Fruit fly (Drosophila melanogaster) S2 (cell line): ENCODE measurements around the gene CG44815.

Source experiments
- CG8478 ChIP-seq: fragments of >200 bp; optimal IDR thresholded peaks from 2 replicates; lab custom pipeline; 2018
- CTCF ChIP-seq, 2 experiments: fragments of >200 bp; optimal IDR thresholded peaks; 2 replicates each; lab custom pipeline; 2018

Gene CG44815

DNA sequence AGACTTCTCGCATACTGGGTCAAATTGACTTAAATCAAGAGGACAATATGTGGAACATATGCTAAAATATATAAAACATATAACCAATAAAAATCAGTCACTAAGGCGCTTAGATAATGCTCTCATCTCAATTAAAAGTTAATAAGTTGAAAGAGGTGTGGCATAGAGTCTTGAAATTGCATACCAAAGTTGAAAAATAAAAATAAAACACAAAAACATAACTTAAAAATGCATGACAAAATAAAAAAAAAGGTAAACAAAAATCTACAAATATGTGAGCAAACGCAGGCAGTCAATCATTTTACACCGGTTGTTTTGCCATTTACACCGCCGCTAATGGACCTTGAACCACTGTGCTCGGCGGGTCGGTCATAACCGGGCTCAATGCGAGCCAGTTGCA is at the start of gene CG44815:
Gene CG44815 (minus strand): TSS at position 51 of the 400 bp plus-strand sequence.
- TF ChIP-seq CTCF (optimal IDR thresholded peaks at IDR 0.05; lab: Kevin White, UChicago) (no peak), CG8478 (no peak)

DNA sequence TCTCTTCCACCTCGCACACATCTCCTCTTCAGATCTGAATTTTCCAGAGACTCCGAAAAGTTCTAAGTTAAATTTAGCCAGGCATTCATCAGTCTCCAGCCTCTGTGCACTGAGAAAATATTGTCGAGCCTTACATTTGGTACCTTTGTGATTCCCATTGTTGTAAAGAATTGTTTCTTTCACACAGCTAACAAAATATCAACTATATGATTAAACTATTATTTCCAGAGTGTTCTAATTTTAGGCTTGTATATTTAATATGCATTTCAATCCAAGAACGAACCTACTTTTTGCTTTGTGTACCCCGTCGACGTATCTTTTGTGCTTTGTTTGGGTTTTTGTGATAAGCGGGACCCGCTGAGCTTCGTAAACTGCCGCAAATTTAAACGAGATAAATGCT is 48.1 kb upstream of the CG44815 start:
- no peak for TF ChIP-seq CTCF (optimal IDR thresholded peaks at IDR 0.05; lab: Kevin White, UChicago)
- no peak for TF ChIP-seq CG8478

DNA sequence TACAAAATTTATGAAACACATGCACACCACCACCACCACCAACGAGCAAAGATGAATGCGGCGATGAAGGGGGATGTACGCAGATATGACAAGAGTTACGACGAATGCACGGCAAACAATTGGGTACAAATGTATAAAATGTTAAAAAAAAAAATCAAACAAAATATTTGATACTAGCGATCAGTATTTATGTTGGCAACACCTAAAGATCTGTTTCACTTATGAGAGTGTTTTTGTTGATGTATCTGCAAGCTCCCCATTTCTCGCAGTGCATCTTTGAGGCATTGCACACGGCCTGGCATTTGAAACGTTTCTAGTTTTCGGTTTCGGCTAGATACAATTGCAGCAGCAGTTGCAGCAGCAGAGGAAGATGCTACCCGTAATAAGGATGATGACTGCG is 40.8 kb upstream of the CG44815 start:
- TF ChIP-seq CTCF (optimal IDR thresholded peaks at IDR 0.05; lab: Kevin White, UChicago), result no peak
- TF ChIP-seq CG8478, result no peak

DNA sequence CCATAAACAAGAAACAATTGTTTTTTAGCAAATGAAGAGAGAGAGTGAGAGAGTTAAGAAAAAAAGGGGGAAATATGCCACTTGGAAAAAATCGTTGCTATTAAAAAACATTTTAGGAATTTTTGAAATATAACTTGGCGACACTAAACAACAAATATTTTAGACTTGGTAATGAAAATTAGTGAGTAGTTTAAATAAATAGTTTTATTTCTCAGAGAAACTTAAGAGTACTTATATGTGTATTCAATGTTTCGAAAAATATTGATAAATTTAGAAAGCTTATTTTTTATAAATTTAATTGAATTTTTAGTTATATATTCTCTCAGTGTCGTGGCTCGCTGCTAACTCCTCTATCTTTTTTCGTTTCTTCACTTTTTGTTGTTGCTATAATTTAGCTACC is 39.9 kb upstream of the CG44815 start:
- TF ChIP-seq CTCF (optimal IDR thresholded peaks at IDR 0.05; lab: Kevin White, UChicago) (no peak), CG8478 (no peak)

DNA sequence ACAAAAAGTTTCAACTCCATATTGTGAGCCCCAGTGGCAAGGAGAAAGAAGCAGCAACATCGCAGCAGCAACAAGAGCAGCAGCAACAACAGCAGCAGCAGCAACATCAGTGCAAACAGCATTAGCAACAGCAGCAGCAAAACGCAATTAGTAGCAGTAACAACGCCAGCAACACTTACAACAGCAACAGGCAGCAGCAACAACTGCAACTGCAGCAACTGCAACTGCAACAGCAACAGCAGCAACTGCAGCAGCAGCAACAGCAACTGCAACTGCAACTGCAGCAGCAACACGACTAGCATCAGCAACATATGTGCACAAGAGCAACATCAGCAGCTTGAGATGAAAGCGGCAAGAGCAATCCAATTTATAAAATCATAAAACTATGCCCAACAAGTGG is 39.2 kb upstream of the CG44815 start:
- TF ChIP-seq CG8478 (no peak), CTCF (optimal IDR thresholded peaks at IDR 0.05; lab: Kevin White, UChicago) (no peak)

DNA sequence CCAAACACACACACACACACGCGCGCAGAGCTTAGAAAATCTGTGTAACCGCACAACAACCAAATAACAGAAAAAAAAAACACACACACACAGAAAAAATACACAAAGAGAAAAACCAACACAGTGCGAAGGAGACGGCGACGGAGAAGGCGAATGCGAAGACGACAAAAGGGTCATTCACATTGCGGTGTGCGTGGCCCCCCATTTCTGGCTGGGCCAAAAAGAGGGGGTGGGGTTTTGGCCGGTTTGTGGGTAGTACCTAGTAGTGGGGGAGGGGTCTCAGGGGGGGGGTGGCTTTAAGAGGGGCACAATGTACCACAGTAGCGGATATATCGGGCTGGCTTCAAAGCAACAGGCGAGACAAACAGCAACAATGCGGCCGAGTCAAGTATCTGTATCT is 37.6 kb upstream of the CG44815 start:
- no peak for TF ChIP-seq CTCF (optimal IDR thresholded peaks at IDR 0.05; lab: Kevin White, UChicago)

DNA sequence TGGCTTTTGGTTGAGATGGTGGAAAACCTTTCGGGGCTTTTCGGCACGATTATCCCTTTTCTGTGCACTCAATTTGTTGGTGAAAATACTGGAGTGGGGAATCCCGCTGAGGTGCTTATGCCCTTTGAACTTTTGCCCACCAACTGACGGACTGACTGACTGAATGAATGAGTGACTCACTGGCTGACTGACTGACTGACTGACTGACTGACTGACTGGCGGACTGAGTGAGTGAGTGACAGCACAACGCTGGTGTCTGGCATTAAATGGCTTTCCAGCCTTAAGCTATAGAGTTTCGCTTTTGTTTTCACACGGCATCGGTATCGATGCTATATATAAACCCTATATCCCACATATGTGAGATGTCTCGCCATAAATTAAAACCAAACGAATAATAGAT is 32.7 kb upstream of the CG44815 start:
- TF ChIP-seq CG8478, result no peak
- no peak for TF ChIP-seq CTCF (optimal IDR thresholded peaks at IDR 0.05; lab: Kevin White, UChicago)

DNA sequence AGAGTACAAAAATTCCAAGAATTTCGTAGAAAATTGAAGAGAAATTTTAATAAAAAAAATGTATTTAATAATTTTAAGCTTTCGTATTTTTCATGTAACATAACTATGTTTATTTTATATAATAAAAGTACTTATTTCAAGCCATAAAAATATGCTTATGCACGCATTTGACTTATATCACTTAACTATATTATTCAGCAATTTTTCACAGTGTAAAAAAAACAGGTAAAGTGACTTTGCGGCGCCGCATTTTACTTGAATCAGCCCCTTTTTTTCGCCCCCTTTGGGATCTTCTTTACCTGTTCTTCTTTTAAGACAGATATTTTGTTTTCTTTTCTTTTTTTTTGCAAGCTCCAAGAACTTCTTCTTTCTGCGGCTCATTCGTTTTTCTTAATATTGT is 30.9 kb upstream of the CG44815 start:
- TF ChIP-seq CG8478 (no peak), CTCF (optimal IDR thresholded peaks at IDR 0.05; lab: Kevin White, UChicago) (no peak)

DNA sequence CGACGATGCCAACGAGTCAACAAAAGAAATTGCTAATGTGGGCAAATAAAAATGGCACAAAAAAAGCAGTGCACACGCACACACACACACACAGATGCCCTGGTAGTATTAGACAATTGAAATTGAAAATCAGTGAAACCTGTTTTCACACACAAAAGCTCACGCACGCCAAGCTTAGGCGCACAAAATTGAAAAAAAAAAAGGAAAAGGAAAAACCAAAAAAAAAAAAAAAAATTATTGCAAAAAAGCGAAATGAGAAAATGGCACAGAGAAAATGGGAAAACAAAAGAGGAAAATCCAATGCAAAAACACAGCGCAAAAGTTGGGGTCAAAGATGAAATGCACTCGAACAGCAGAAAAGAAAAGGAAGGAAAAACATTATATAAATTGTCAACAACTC is 28.1 kb upstream of the CG44815 start:
- no peak for TF ChIP-seq CG8478
- TF ChIP-seq CTCF (optimal IDR thresholded peaks at IDR 0.05; lab: Kevin White, UChicago), result no peak

DNA sequence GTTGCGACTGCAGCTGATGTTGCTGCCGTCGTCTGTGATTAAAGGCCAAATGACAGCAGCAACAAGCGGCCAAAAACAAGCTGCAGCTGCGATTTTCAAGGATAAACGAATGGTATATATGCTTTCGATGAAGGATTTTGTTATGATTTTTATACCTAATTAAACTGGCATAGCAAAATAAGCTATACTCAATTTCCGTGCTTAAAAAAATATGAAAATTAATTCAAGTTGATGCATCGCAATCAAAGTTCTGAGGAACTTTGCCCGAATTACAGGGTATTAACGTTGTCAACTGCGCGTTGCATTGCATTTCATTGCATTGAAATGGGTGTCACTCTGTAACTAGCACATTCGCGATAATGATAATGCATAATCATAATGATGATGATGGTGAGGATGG is 22.3 kb upstream of the CG44815 start:
- TF ChIP-seq CTCF (optimal IDR thresholded peaks at IDR 0.05; lab: Kevin White, UChicago) (no peak), CG8478 (no peak)

DNA sequence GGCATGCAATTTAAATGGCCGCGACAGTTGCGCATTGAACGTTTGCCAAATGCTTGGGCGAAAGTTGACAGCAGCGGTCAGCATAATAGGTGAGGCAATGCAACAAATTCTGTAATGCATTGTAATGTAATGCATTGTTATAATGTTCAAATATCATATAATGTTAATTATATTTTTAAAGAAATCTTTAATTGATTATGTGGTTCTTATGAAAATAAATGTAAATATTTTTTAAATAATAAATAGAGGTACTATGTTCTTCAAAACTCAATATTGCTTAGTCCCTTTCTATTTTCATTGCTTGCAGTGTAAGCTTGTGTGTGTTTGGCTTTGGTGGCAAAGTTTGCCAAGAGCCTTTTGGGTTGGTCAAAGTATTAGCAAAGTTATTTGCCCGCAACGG is 21.6 kb upstream of the CG44815 start:
- TF ChIP-seq CG8478 (no peak), CTCF (optimal IDR thresholded peaks at IDR 0.05; lab: Kevin White, UChicago) (no peak)

DNA sequence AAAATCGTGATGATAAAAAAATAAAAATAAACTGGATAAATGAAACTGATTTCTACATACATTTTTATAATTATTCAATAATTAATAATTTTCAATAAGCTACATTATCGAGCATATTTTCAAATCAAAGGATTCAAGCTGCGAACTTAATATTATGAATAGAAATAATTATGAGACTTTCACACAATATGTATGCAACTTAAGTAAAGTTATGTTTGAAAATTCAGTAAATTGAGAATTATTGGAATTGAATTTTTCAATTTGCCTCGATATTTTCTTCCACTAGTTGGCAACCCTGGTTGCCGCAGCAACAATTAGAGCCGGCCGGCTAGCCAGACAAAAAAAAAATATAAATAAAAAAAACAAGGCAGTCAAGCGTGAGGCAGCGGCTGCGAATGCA is 21.1 kb upstream of the CG44815 start:
- TF ChIP-seq CTCF (optimal IDR thresholded peaks at IDR 0.05; lab: Kevin White, UChicago), result no peak
- no peak for TF ChIP-seq CG8478

DNA sequence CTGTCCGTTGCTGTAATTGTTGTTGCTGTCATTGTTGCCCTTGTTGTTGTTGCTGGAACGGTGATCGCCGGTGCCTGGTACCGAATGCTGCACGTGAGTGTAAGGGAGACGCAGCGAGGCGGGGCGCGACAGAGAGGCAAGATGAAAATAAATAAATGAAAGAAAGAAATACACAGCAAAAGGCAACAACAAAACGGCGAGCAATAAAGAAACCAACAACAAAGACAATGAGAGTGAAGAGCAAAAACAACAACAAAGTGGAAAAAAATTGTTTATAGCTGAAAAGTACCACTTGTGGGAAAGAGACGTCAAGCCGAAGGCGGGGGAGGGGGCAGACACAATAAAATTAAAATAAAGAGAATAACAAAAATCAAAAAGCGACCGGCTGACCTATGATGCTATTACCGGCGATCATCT is 20.6 kb upstream of the CG44815 start:
- TF ChIP-seq CTCF (optimal IDR thresholded peaks at IDR 0.05; lab: Kevin White, UChicago) (no peak), CG8478 (no peak)

DNA sequence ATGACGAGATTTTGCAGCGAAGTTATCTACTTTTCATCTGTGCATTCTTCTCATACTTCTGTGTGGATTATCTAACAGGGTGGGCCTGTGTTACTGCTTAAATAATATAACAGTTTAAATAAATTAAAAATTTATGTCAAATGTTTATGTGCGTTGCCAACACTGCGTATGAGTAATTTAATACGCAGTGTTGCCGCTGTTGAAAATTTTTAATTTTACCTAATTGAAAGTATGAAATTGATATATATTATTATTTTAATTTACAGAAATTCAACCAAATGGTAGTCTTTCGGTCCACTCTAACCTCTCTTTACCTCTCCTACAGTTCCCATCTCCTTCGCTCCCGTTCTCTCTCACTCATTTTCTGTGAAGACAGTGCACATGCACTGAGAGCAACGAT is 20.1 kb upstream of the CG44815 start:
- no peak for TF ChIP-seq CG8478
- TF ChIP-seq CTCF (optimal IDR thresholded peaks at IDR 0.05; lab: Kevin White, UChicago), result no peak

DNA sequence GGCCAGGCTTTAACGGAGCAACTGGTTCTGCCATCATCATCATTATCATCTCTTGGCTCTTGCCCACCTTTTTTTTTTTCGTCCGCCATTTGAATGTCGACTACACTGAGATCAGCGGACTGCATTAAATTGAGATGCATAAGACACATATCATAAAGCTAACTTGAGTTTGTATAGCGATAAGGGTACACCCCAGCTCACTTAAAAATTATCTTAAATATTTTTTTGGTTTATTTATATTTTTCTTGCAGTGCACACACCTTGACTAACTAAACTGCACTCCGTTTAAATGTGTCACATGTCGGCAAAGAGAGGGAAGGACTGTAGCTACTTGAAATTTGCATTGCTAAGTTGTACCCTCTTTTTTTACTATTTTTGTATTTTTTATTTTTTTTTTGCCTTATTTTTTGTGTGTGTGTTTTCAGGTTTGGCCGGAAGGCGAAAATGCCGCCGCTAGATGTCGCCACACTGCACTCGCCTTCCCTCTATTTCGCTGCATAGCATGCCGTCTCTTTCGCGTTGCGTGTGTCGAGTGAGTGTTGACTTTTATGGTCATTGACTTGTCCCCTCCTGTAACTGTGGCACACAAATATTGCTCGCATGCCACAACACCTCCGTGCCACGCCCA is 14.7 kb upstream of the CG44815 start:
- peak; percentile 61 to 79 for TF ChIP-seq CTCF (optimal IDR thresholded peaks at IDR 0.05; lab: Kevin White, UChicago)
- no peak for TF ChIP-seq CG8478

DNA sequence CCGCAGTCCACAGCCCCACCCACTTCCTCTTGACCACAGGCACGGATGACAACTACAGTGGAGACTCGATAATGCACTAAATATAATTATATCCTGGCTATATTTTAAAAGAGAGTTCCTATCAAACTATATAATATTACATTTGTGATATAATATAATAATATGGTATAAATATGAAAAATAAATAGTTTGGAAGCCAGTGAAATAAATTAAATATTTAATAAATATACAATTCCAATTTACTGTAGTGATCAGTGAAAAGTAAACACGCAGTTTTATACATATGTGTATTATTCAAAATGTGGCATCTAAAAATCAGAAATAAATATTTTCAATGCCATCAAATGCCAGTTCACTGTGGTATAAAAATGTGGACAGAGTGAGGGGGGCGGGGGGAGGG is 10.4 kb upstream of the CG44815 start:
- TF ChIP-seq CG8478, result no peak

DNA sequence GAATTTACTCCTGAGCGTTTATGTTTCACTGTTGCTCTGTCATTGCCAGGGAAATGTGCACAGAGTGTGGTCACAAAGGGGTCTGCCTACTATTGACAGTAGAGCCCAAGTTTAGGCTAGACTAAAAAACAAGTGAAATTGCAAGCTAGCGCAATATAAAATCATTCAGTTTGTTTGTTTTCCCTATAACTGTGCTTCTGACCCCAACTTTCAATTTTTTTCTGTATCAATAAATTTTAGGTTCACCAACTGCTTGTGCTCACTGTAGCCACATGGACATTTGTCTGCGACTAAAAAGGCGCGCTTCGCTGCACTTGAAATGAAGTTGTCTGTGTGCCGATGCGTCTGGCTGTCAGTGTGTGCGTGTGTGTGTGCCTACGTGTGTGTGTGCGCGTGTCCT is 5.5 kb downstream of the CG44815 start:
- TF ChIP-seq CTCF (optimal IDR thresholded peaks at IDR 0.05; lab: Kevin White, UChicago), result no peak
- no peak for TF ChIP-seq CG8478
